Worm (Caenorhabditis elegans) whole organism, L1 larva: ENCODE results near the gene dmd-9.
A peak's percentile ranks its signal among the peaks of the same experiment; 100 is the strongest.

Experiments used
- C04F5.9 ChIP-seq: sonication (generic microtip); optimal IDR thresholded peaks from 2 replicates; lab custom pipeline; 2016; ENCODE audit warnings: missing genetic modification characterization, missing compliant biosample characterization
- C34B4.2 ChIP-seq: sonication (generic microtip); optimal IDR thresholded peaks from 2 replicates; lab custom pipeline; 2017; ENCODE audit warnings: mild to moderate bottlenecking, missing genetic modification characterization, missing compliant biosample characterization
- F16B12.6 ChIP-seq: fragments of 150-350 bp; optimal IDR thresholded peaks from 2 replicates; lab custom pipeline; 2014; ENCODE audit warnings: missing biosample characterization, missing genetic modification characterization
- Y116A8C.19 ChIP-seq: sonication (generic microtip); optimal IDR thresholded peaks from 2 replicates; lab custom pipeline; 2016; ENCODE audit warnings: missing compliant biosample characterization, missing genetic modification characterization, borderline replicate concordance
- aha-1 ChIP-seq: fragments of 150-350 bp; optimal IDR thresholded peaks from 2 replicates; lab custom pipeline; 2014; ENCODE audit warnings: missing biosample characterization, missing genetic modification characterization
- alr-1 ChIP-seq: fragments of 200-800 bp; sonication (Bioruptor generic); optimal IDR thresholded peaks from 2 replicates; lab custom pipeline; 2018; ENCODE audit warnings: borderline replicate concordance, mild to moderate bottlenecking, missing genetic modification characterization, missing compliant biosample characterization
- blmp-1 ChIP-seq: fragments of 150-350 bp; optimal IDR thresholded peaks from 2 replicates; lab custom pipeline; 2014; ENCODE audit warnings: missing biosample characterization, missing genetic modification characterization
- ceh-8 ChIP-seq: fragments of 200-800 bp; sonication (Bioruptor generic); optimal IDR thresholded peaks from 2 replicates; lab custom pipeline; 2018; ENCODE audit warnings: mild to moderate bottlenecking, missing genetic modification characterization, moderate library complexity, missing compliant biosample characterization
- efl-1 ChIP-seq, 4 experiments: fragments of 150-350 bp; optimal IDR thresholded peaks in 3 of 4; peaks in 1 of 4; 1 replicate in 1 of 4; 2 replicates in 3 of 4; lab custom pipeline; 2014; ENCODE audit warnings: missing biosample characterization in 2 of 4, missing genetic modification characterization in 2 of 4, missing genetic modification reagents in 2 of 4
- efl-3 ChIP-seq: fragments of 200-800 bp; sonication (Bioruptor generic); optimal IDR thresholded peaks from 2 replicates; lab custom pipeline; 2018; ENCODE audit warnings: mild to moderate bottlenecking, missing genetic modification characterization, missing compliant biosample characterization
- egl-13 ChIP-seq: sonication (generic microtip); optimal IDR thresholded peaks from 2 replicates; lab custom pipeline; 2016; ENCODE audit warnings: missing genotype, missing genetic modification reagents, missing genetic modification characterization, missing compliant biosample characterization
- elt-2 ChIP-seq: sonication (generic microtip); optimal IDR thresholded peaks from 2 replicates; lab custom pipeline; 2016; ENCODE audit warnings: missing genetic modification characterization, mild to moderate bottlenecking, inconsistent platforms, missing compliant biosample characterization, missing genetic modification reagents
- elt-3 ChIP-seq, 6 experiments: fragments of 150-350 bp in 1 of 6; sonication (generic microtip); optimal IDR thresholded peaks; 2 replicates each; lab custom pipeline; 2017 to 2018; ENCODE audit warnings: missing biosample characterization in 6 of 6, missing genetic modification characterization in 6 of 6, inconsistent platforms in 1 of 6
- fkh-10 ChIP-seq: sonication (generic microtip); optimal IDR thresholded peaks from 2 replicates; lab custom pipeline; 2017; ENCODE audit warnings: missing biosample characterization, missing genetic modification reagents, missing genetic modification characterization
- fos-1 ChIP-seq: fragments of 150-350 bp; optimal IDR thresholded peaks from 2 replicates; lab custom pipeline; 2014; ENCODE audit warnings: missing biosample characterization, missing genetic modification characterization
- grh-1 ChIP-seq: fragments of 200-800 bp; sonication (Bioruptor generic); IDR thresholded peaks from 2 replicates; pipeline ENCODE4 v1.3.6; 2022; ENCODE audit warnings: missing genetic modification reagents, missing genetic modification characterization, missing compliant biosample characterization
- hlh-17 ChIP-seq: fragments of 200-800 bp; sonication (Bioruptor generic); optimal IDR thresholded peaks from 2 replicates; lab custom pipeline; 2018; ENCODE audit warnings: missing genetic modification characterization, mild to moderate bottlenecking, missing compliant biosample characterization, moderate library complexity, borderline replicate concordance
- hlh-4 ChIP-seq: sonication (generic microtip); optimal IDR thresholded peaks from 2 replicates; lab custom pipeline; 2016; ENCODE audit warnings: mild to moderate bottlenecking, missing genetic modification characterization, missing compliant biosample characterization
- lin-14 ChIP-seq: fragments of 200-800 bp; sonication (Bioruptor generic); optimal IDR thresholded peaks from 2 replicates; lab custom pipeline; 2018; ENCODE audit warnings: mild to moderate bottlenecking, missing genetic modification characterization, moderate library complexity, missing compliant biosample characterization
- lin-35 ChIP-seq, 2 experiments: fragments of 150-350 bp; optimal IDR thresholded peaks; 2 replicates each; lab custom pipeline; 2014; ENCODE audit warnings: missing biosample characterization in 2 of 2, missing genetic modification characterization in 2 of 2, missing genetic modification reagents in 2 of 2
- lin-39 ChIP-seq: fragments of 150-350 bp; optimal IDR thresholded peaks from 2 replicates; lab custom pipeline; 2014; ENCODE audit warnings: missing biosample characterization, missing genetic modification reagents, missing genetic modification characterization
- lir-3 ChIP-seq: sonication (generic microtip); optimal IDR thresholded peaks from 2 replicates; lab custom pipeline; 2016; ENCODE audit warnings: mild to moderate bottlenecking, missing genetic modification characterization, moderate library complexity, missing compliant biosample characterization; ENCODE audit not compliant: poor library complexity
- lsy-2 ChIP-seq, 2 experiments: fragments of 150-350 bp; optimal IDR thresholded peaks; 2 replicates each; lab custom pipeline; 2014; ENCODE audit warnings: missing biosample characterization in 2 of 2, missing genetic modification characterization in 2 of 2
- mab-9 ChIP-seq: fragments of 200-800 bp; sonication (Bioruptor generic); IDR thresholded peaks from 2 replicates; pipeline ENCODE4 v1.3.6; 2022; ENCODE audit warnings: missing genetic modification reagents, missing genetic modification characterization, missing compliant biosample characterization
- mdl-1 ChIP-seq, 2 experiments: fragments of 150-350 bp; optimal IDR thresholded peaks; 2 replicates each; lab custom pipeline; 2014 to 2017; ENCODE audit warnings: missing biosample characterization in 2 of 2, missing genetic modification characterization in 2 of 2, inconsistent platforms in 1 of 2
- mef-2 ChIP-seq: fragments of 150-350 bp; optimal IDR thresholded peaks from 2 replicates; lab custom pipeline; 2014; ENCODE audit warnings: missing biosample characterization, missing genetic modification characterization
- mep-1 ChIP-seq: fragments of 150-350 bp; optimal IDR thresholded peaks from 2 replicates; lab custom pipeline; 2014; ENCODE audit warnings: missing biosample characterization, missing genetic modification characterization
- nhr-11 ChIP-seq: fragments of 150-350 bp; optimal IDR thresholded peaks from 2 replicates; lab custom pipeline; 2014; ENCODE audit warnings: missing biosample characterization, missing genetic modification characterization
- nhr-12 ChIP-seq: sonication (generic microtip); optimal IDR thresholded peaks from 2 replicates; lab custom pipeline; 2017; ENCODE audit warnings: missing biosample characterization, missing genetic modification characterization
- nhr-19 ChIP-seq: fragments of 200-800 bp; sonication (Bioruptor generic); conservative IDR thresholded peaks from 2 replicates; pipeline ENCODE4 v1.3.6; 2022; ENCODE audit warnings: missing genetic modification characterization, missing compliant biosample characterization
- nhr-20 ChIP-seq: sonication (generic microtip); optimal IDR thresholded peaks from 2 replicates; lab custom pipeline; 2016; ENCODE audit warnings: mild to moderate bottlenecking, missing genetic modification characterization, missing compliant biosample characterization
- nhr-47 ChIP-seq: sonication (generic microtip); optimal IDR thresholded peaks from 2 replicates; lab custom pipeline; 2016; ENCODE audit warnings: mild to moderate bottlenecking, missing genetic modification characterization, moderate library complexity, missing compliant biosample characterization
- nhr-71 ChIP-seq: sonication (generic microtip); optimal IDR thresholded peaks from 2 replicates; lab custom pipeline; 2016; ENCODE audit warnings: mild to moderate bottlenecking, missing genetic modification characterization, moderate library complexity, missing compliant biosample characterization
- nhr-84 ChIP-seq: sonication (generic microtip); optimal IDR thresholded peaks from 2 replicates; lab custom pipeline; 2017; ENCODE audit warnings: missing biosample characterization, missing genetic modification characterization
- rnt-1 ChIP-seq: sonication (generic microtip); optimal IDR thresholded peaks from 2 replicates; lab custom pipeline; 2016; ENCODE audit warnings: mild to moderate bottlenecking, missing genetic modification characterization, moderate library complexity, missing compliant biosample characterization
- skn-1 ChIP-seq: fragments of 150-350 bp; optimal IDR thresholded peaks from 2 replicates; lab custom pipeline; 2014; ENCODE audit warnings: missing biosample characterization, missing genetic modification characterization
- snu-23 ChIP-seq: sonication (generic microtip); optimal IDR thresholded peaks from 2 replicates; lab custom pipeline; 2016; ENCODE audit warnings: missing genetic modification characterization, missing compliant biosample characterization
- sox-4 ChIP-seq: sonication (generic microtip); optimal IDR thresholded peaks from 2 replicates; lab custom pipeline; 2016; ENCODE audit warnings: missing genetic modification characterization, missing compliant biosample characterization
- sptf-1 ChIP-seq: fragments of 150-350 bp; optimal IDR thresholded peaks from 2 replicates; lab custom pipeline; 2014; ENCODE audit warnings: missing biosample characterization, missing genetic modification characterization
- tlp-1 ChIP-seq: fragments of 150-350 bp; optimal IDR thresholded peaks from 2 replicates; lab custom pipeline; 2014; ENCODE audit warnings: missing biosample characterization, missing genetic modification characterization
- unc-98 ChIP-seq: fragments of 200-800 bp; sonication (Bioruptor generic); IDR thresholded peaks from 2 replicates; pipeline ENCODE4 v1.3.6; 2022; ENCODE audit warnings: missing genetic modification characterization, missing compliant biosample characterization
- vab-15 ChIP-seq: sonication (generic microtip); optimal IDR thresholded peaks from 2 replicates; lab custom pipeline; 2017; ENCODE audit warnings: missing genotype, mild to moderate bottlenecking, missing genetic modification characterization, missing compliant biosample characterization
- ztf-11 ChIP-seq, 2 experiments: sonication (generic microtip); optimal IDR thresholded peaks; 2 replicates each; lab custom pipeline; 2016 to 2017; ENCODE audit warnings: missing genetic modification characterization in 2 of 2, missing biosample characterization in 1 of 2, missing compliant biosample characterization in 1 of 2

The dmd-9 gene

ce11 chrIV:3232694-3233372 is 21.5 kb downstream of the dmd-9 start (continued):
- TF ChIP-seq C34B4.2 (tag; lab: Kevin White, UChicago) (no peak), ztf-11 (tag; optimal IDR thresholded peaks at IDR 0.05; lab: Kevin White, UChicago) (peak in 1 of 2 experiments; percentile 16), skn-1 (tag; lab: Kevin White, UChicago) (peak; percentile 7), grh-1 (GFP tag; lab: Robert Waterston, UW) (no peak), egl-13 (tag; lab: Kevin White, UChicago) (no peak), blmp-1 (tag; lab: Kevin White, UChicago) (peak; percentile 70), hlh-4 (no peak), nhr-12 (no peak), snu-23 (GFP tag; lab: Kevin White, UChicago) (peak; percentile 86), ceh-8 (GFP tag; lab: Kevin White, UChicago) (no peak), lin-35 (GFP tag; optimal IDR thresholded peaks at IDR 0.05; lab: Kevin White, UChicago) (peak; percentile 35 to 63), hlh-17 (GFP tag; lab: Kevin White, UChicago) (no peak), alr-1 (tag; lab: Kevin White, UChicago) (no peak), Y116A8C.19 (no peak), fos-1 (tag; lab: Kevin White, UChicago) (no peak), sptf-1 (no peak), sox-4 (tag; lab: Kevin White, UChicago) (peak; percentile 16), nhr-11 (tag; lab: Kevin White, UChicago) (no peak), mep-1 (tag; lab: Kevin White, UChicago) (peak; percentile 27), unc-98 (GFP tag; lab: Robert Waterston, UW) (no peak), mef-2 (no peak), F16B12.6 (peak; percentile 5), aha-1 (tag; lab: Kevin White, UChicago) (no peak), mdl-1 (tag; optimal IDR thresholded peaks at IDR 0.05; lab: Kevin White, UChicago) (peak in 1 of 2 experiments; percentile 80), lin-14 (peak; percentile 85), efl-3 (GFP tag; lab: Kevin White, UChicago) (no peak), C04F5.9 (tag; lab: Kevin White, UChicago) (no peak), lir-3 (tag; lab: Kevin White, UChicago) (no peak), nhr-84 (tag; lab: Kevin White, UChicago) (no peak), lin-39 (tag; lab: Kevin White, UChicago) (no peak), nhr-20 (tag; lab: Kevin White, UChicago) (peak; percentile 78), vab-15 (tag; lab: Kevin White, UChicago) (no peak)

- TF ChIP-seq nhr-20 (tag; lab: Kevin White, UChicago), result peak; percentile 33
- peak; percentile 59 for TF ChIP-seq nhr-71 (tag; lab: Kevin White, UChicago)
- TF ChIP-seq blmp-1 (tag; lab: Kevin White, UChicago), result peak; percentile 46
- TF ChIP-seq snu-23 (GFP tag; lab: Kevin White, UChicago), result peak; percentile 40
- no peak for TF ChIP-seq efl-1 (optimal IDR thresholded peaks at IDR 0.05; lab: Kevin White, UChicago)
- peak in 1 of 2 experiments; percentile 83 for TF ChIP-seq efl-1 (GFP tag; optimal IDR thresholded peaks at IDR 0.05 in 1 of 2; lab: Kevin White, UChicago)
- TF ChIP-seq lin-35 (GFP tag; optimal IDR thresholded peaks at IDR 0.05; lab: Kevin White, UChicago), result peak in 1 of 2 experiments; percentile 9
- TF ChIP-seq Y116A8C.19, result no peak
- peak in 1 of 6 experiments; percentile 25 for TF ChIP-seq elt-3 (tag; optimal IDR thresholded peaks at IDR 0.05; lab: Kevin White, UChicago)
- TF ChIP-seq nhr-47 (tag; lab: Kevin White, UChicago), result peak; percentile 17
- TF ChIP-seq mab-9, result no peak
- peak; percentile 63 for TF ChIP-seq lin-14
- TF ChIP-seq elt-2, result peak; percentile 18
- TF ChIP-seq tlp-1 (tag; lab: Kevin White, UChicago), result no peak
- no peak for TF ChIP-seq fkh-10
- TF ChIP-seq mep-1 (tag; lab: Kevin White, UChicago), result peak; percentile 34
- peak in 1 of 2 experiments; percentile 15 for TF ChIP-seq lsy-2 (tag; optimal IDR thresholded peaks at IDR 0.05; lab: Kevin White, UChicago)
- peak; percentile 39 for TF ChIP-seq nhr-19 (GFP tag; lab: Robert Waterston, UW)
- TF ChIP-seq rnt-1, result peak; percentile 60
These were observed 22.7 kb downstream of the dmd-9 start for ce11 chrIV:3231644-3232043.
